Fruit fly (Drosophila melanogaster) whole organism, embryonic: ENCODE results near the gene TfIIS.

ENCODE experiments used
- Bteb2 ChIP-seq: fragments of 200-800 bp; sonication (Bioruptor generic); optimal IDR thresholded peaks from 2 replicates; lab custom pipeline; 2016; ENCODE audit warnings: missing biosample characterization, missing genetic modification characterization
- CG1024 ChIP-seq: fragments of 200-800 bp; sonication (Bioruptor generic); IDR thresholded peaks from 2 replicates; pipeline ENCODE4 v1.3.6; 2022; ENCODE audit warnings: missing biosample characterization, missing genetic modification characterization
- CG10274 ChIP-seq: fragments of 200-800 bp; sonication (Bioruptor generic); optimal IDR thresholded peaks from 3 replicates; lab custom pipeline; 2017; ENCODE audit warnings: missing biosample characterization, mild to moderate bottlenecking, missing genetic modification characterization
- CG10321 ChIP-seq: fragments of 200-800 bp; sonication (Bioruptor generic); IDR thresholded peaks from 2 replicates; pipeline ENCODE4 v1.3.6; 2022; ENCODE audit warnings: missing biosample characterization, missing genetic modification characterization
- CG10366 ChIP-seq: fragments of 200-800 bp; sonication (Bioruptor generic); IDR thresholded peaks from 2 replicates; pipeline ENCODE4 v1.3.6; 2022; ENCODE audit warnings: missing biosample characterization, missing genetic modification characterization
- CG10565 ChIP-seq: fragments of 200-800 bp; sonication (Bioruptor generic); optimal IDR thresholded peaks from 3 replicates; lab custom pipeline; 2016; ENCODE audit warnings: missing biosample characterization, mild to moderate bottlenecking, missing genetic modification characterization
- CG10654 ChIP-seq: fragments of 200-800 bp; sonication (Bioruptor generic); optimal IDR thresholded peaks from 2 replicates; lab custom pipeline; 2016; ENCODE audit warnings: missing biosample characterization, missing genetic modification characterization
- CG12071 ChIP-seq: fragments of 200-800 bp; sonication (Bioruptor generic); optimal IDR thresholded peaks from 3 replicates; lab custom pipeline; 2018; ENCODE audit warnings: missing biosample characterization, mild to moderate bottlenecking, missing genetic modification characterization
- CG14050 ChIP-seq: fragments of 200-800 bp; sonication (Bioruptor generic); IDR thresholded peaks from 3 replicates; pipeline ENCODE4 v1.3.6; 2022; ENCODE audit warnings: missing biosample characterization, missing genetic modification characterization
- CG15269 ChIP-seq: fragments of 200-800 bp; sonication (Bioruptor generic); optimal IDR thresholded peaks from 2 replicates; lab custom pipeline; 2018; ENCODE audit warnings: missing biosample characterization, mild to moderate bottlenecking, missing genetic modification characterization, moderate library complexity
- CG1647 ChIP-seq: fragments of 200-800 bp; sonication (Bioruptor generic); optimal IDR thresholded peaks from 3 replicates; lab custom pipeline; 2016; ENCODE audit warnings: missing biosample characterization, missing genetic modification characterization
- CG1832 ChIP-seq: fragments of 200-800 bp; sonication (Bioruptor generic); optimal IDR thresholded peaks from 2 replicates; lab custom pipeline; 2017; ENCODE audit warnings: missing biosample characterization, mild to moderate bottlenecking, missing genetic modification characterization, inconsistent platforms
- CG2678 ChIP-seq: fragments of 200-800 bp; sonication (Bioruptor generic); optimal IDR thresholded peaks from 3 replicates; lab custom pipeline; 2019; ENCODE audit warnings: missing biosample characterization, mild to moderate bottlenecking, missing genetic modification characterization, moderate library complexity
- CG30431 ChIP-seq: fragments of 200-800 bp; sonication (Bioruptor generic); optimal IDR thresholded peaks from 2 replicates; lab custom pipeline; 2017; ENCODE audit warnings: missing biosample characterization, missing genetic modification characterization
- CG4404 ChIP-seq: fragments of 200-800 bp; sonication (Bioruptor generic); IDR thresholded peaks from 2 replicates; pipeline ENCODE4 v1.3.6; 2022; ENCODE audit warnings: missing biosample characterization, missing genetic modification characterization
- CG8089 ChIP-seq: fragments of 200-800 bp; sonication (Bioruptor generic); optimal IDR thresholded peaks from 3 replicates; lab custom pipeline; 2016; ENCODE audit warnings: missing biosample characterization, missing genetic modification characterization
- CHES-1-like ChIP-seq: fragments of 200-800 bp; sonication (Bioruptor generic); optimal IDR thresholded peaks from 2 replicates; lab custom pipeline; 2016; ENCODE audit warnings: missing biosample characterization, missing genetic modification characterization
- CkIIα-i1 ChIP-seq: fragments of 200-800 bp; sonication (Bioruptor generic); IDR thresholded peaks from 2 replicates; pipeline ENCODE4 v1.3.6; 2022; ENCODE audit warnings: missing biosample characterization, missing genetic modification characterization
- Dad ChIP-seq: fragments of 200-800 bp; sonication (Bioruptor generic); optimal IDR thresholded peaks from 3 replicates; lab custom pipeline; 2016; ENCODE audit warnings: missing biosample characterization, missing genetic modification characterization
- Dek ChIP-seq: fragments of 200-800 bp; sonication (Bioruptor generic); optimal IDR thresholded peaks from 3 replicates; lab custom pipeline; 2019; ENCODE audit warnings: missing biosample characterization, mild to moderate bottlenecking, missing genetic modification characterization, moderate library complexity
- Fer3 ChIP-seq: fragments of 200-800 bp; sonication (Bioruptor generic); optimal IDR thresholded peaks from 2 replicates; lab custom pipeline; 2018; ENCODE audit warnings: missing biosample characterization, mild to moderate bottlenecking, missing genetic modification characterization, moderate library complexity
- Gug ChIP-seq: fragments of 200-800 bp; sonication (Bioruptor generic); IDR thresholded peaks from 4 replicates; pipeline ENCODE4 v1.3.6; 2022; ENCODE audit warnings: missing biosample characterization, missing genetic modification characterization
- H15 ChIP-seq: fragments of 200-800 bp; sonication (Bioruptor generic); IDR thresholded peaks from 3 replicates; pipeline ENCODE4 v1.3.6; 2022; ENCODE audit warnings: missing biosample characterization, missing genetic modification characterization
- HLHmδ ChIP-seq: fragments of 200-800 bp; sonication (Bioruptor generic); optimal IDR thresholded peaks from 2 replicates; lab custom pipeline; 2018; ENCODE audit warnings: missing biosample characterization, mild to moderate bottlenecking, missing genetic modification characterization, moderate library complexity
- Meics ChIP-seq: fragments of 200-800 bp; sonication (Bioruptor generic); optimal IDR thresholded peaks from 2 replicates; lab custom pipeline; 2017; ENCODE audit warnings: missing biosample characterization, mild to moderate bottlenecking, missing genetic modification characterization
- NFAT ChIP-seq: fragments of 200-800 bp; sonication (Bioruptor generic); IDR thresholded peaks from 2 replicates; pipeline ENCODE4 v1.3.6; 2022; ENCODE audit warnings: missing biosample characterization, missing genetic modification characterization
- NfI ChIP-seq: fragments of 200-800 bp; sonication (Bioruptor generic); optimal IDR thresholded peaks from 3 replicates; lab custom pipeline; 2018; ENCODE audit warnings: missing biosample characterization, mild to moderate bottlenecking, missing genetic modification characterization, moderate library complexity
- Oli ChIP-seq: fragments of 200-800 bp; sonication (Bioruptor generic); optimal IDR thresholded peaks from 2 replicates; lab custom pipeline; 2018; ENCODE audit warnings: missing biosample characterization, mild to moderate bottlenecking, missing genetic modification characterization, moderate library complexity
- Sox100B ChIP-seq: fragments of 200-800 bp; sonication (Bioruptor generic); optimal IDR thresholded peaks from 3 replicates; lab custom pipeline; 2018; ENCODE audit warnings: missing biosample characterization, mild to moderate bottlenecking, missing genetic modification characterization
- Ssrp ChIP-seq: fragments of 200-800 bp; sonication (Bioruptor generic); optimal IDR thresholded peaks from 2 replicates; lab custom pipeline; 2018; ENCODE audit warnings: missing biosample characterization, mild to moderate bottlenecking, missing genetic modification characterization, moderate library complexity
- Taf1 ChIP-seq: fragments of 200-800 bp; sonication (Bioruptor generic); IDR thresholded peaks from 2 replicates; pipeline ENCODE4 v1.3.6; 2022; ENCODE audit warnings: missing biosample characterization, missing genetic modification characterization
- Tbp ChIP-seq: fragments of >200 bp; optimal IDR thresholded peaks from 2 replicates; lab custom pipeline; 2018; ENCODE audit warnings: missing biosample characterization, missing genetic modification characterization
- YL-1 ChIP-seq: fragments of 200-800 bp; sonication (Bioruptor generic); optimal IDR thresholded peaks from 3 replicates; lab custom pipeline; 2017; ENCODE audit warnings: missing biosample characterization, mild to moderate bottlenecking, missing genetic modification characterization
- dati ChIP-seq: fragments of 200-800 bp; sonication (Bioruptor generic); IDR thresholded peaks from 2 replicates; pipeline ENCODE4 v1.3.6; 2022; ENCODE audit warnings: missing biosample characterization, missing genetic modification characterization
- dm ChIP-seq: fragments of 200-800 bp; sonication (Bioruptor generic); optimal IDR thresholded peaks from 3 replicates; lab custom pipeline; 2016; ENCODE audit warnings: missing biosample characterization, missing genetic modification characterization
- gfzf ChIP-seq: fragments of 200-800 bp; sonication (Bioruptor generic); optimal IDR thresholded peaks from 2 replicates; lab custom pipeline; 2016; ENCODE audit warnings: missing biosample characterization, mild to moderate bottlenecking, missing genetic modification characterization, moderate library complexity
- hb ChIP-seq: fragments of 200-800 bp; sonication (Bioruptor generic); IDR thresholded peaks from 3 replicates; pipeline ENCODE4 v1.3.6; 2022; ENCODE audit warnings: missing biosample characterization, missing genetic modification characterization; ENCODE audit not compliant: partially characterized antibody
- hkb ChIP-seq, 2 experiments: fragments of 200-800 bp in 1 of 2; fragments of >200 bp in 1 of 2; sonication (Bioruptor generic) in 1 of 2; IDR thresholded peaks in 1 of 2; optimal IDR thresholded peaks in 1 of 2; 2 replicates each; pipeline versions ENCODE4 v1.3.6 to Lab custom; 2017 to 2022; ENCODE audit warnings: missing biosample characterization in 1 of 2, missing genetic modification characterization in 1 of 2
- lola ChIP-seq, 3 experiments: fragments of >200 bp in 2 of 3; fragments of 200-800 bp in 1 of 3; sonication (Bioruptor generic) in 1 of 3; optimal IDR thresholded peaks; 2 replicates each; lab custom pipeline; 2017 to 2019; ENCODE audit warnings: missing biosample characterization in 3 of 3, missing genetic modification characterization in 3 of 3, mild to moderate bottlenecking in 1 of 3, moderate library complexity in 1 of 3
- luna ChIP-seq: fragments of 200-800 bp; sonication (Bioruptor generic); optimal IDR thresholded peaks from 2 replicates; lab custom pipeline; 2016; ENCODE audit warnings: missing biosample characterization, missing genetic modification characterization
- mld ChIP-seq: fragments of 200-800 bp; sonication (Bioruptor generic); IDR thresholded peaks from 3 replicates; pipeline ENCODE4 v1.3.6; 2022; ENCODE audit warnings: missing biosample characterization, missing genetic modification characterization; ENCODE audit not compliant: partially characterized antibody
- nom ChIP-seq: fragments of 200-800 bp; sonication (Bioruptor generic); optimal IDR thresholded peaks from 2 replicates; lab custom pipeline; 2017; ENCODE audit warnings: missing biosample characterization, missing genetic modification characterization, mild to moderate bottlenecking, moderate library complexity, missing genetic modification reagents
- peb ChIP-seq: fragments of 200-800 bp; sonication (Bioruptor generic); IDR thresholded peaks from 2 replicates; pipeline ENCODE4 v1.3.6; 2022; ENCODE audit warnings: missing biosample characterization, missing genetic modification characterization
- phol ChIP-seq: fragments of 200-800 bp; sonication (Bioruptor generic); optimal IDR thresholded peaks from 3 replicates; lab custom pipeline; 2018; ENCODE audit warnings: missing biosample characterization, mild to moderate bottlenecking, missing genetic modification characterization, moderate library complexity
- sr ChIP-seq: fragments of 200-800 bp; sonication (Bioruptor generic); IDR thresholded peaks from 3 replicates; pipeline ENCODE4 v1.3.6; 2022; ENCODE audit warnings: missing biosample characterization, missing genetic modification characterization
- tll ChIP-seq, 2 experiments: fragments of 200-800 bp in 1 of 2; fragments of >200 bp in 1 of 2; sonication (Bioruptor generic) in 1 of 2; optimal IDR thresholded peaks; 2 replicates each; lab custom pipeline; 2017 to 2019; ENCODE audit warnings: missing biosample characterization in 2 of 2, missing genetic modification characterization in 2 of 2, mild to moderate bottlenecking in 1 of 2, moderate library complexity in 1 of 2
- zen2 ChIP-seq: fragments of 200-800 bp; sonication (Bioruptor generic); IDR thresholded peaks from 3 replicates; pipeline ENCODE4 v1.3.6; 2022; ENCODE audit warnings: missing biosample characterization, missing genetic modification characterization; ENCODE audit not compliant: partially characterized antibody

The TfIIS gene

dm6 chr2L:15056359-15057220 lies 4.0 kb downstream of the TfIIS start (continued):
- TF ChIP-seq CG1024 (GFP tag; lab: Robert Waterston, UW), result peak; percentile 47
- no peak for TF ChIP-seq Taf1
- TF ChIP-seq Oli (tag; lab: Kevin White, UChicago), result peak; percentile 74
- TF ChIP-seq CG8089, result no peak
- TF ChIP-seq hb (GFP tag; lab: Robert Waterston, UW), result no peak
- no peak for TF ChIP-seq dm
- peak; percentile 35; the same call in 1 of the 4 replicates for TF ChIP-seq Gug (GFP tag; lab: Robert Waterston, UW)
- no peak for TF ChIP-seq CHES-1-like
- TF ChIP-seq NfI (GFP tag; lab: Kevin White, UChicago), result peak; percentile 34
- TF ChIP-seq CG12071 (GFP tag; lab: Kevin White, UChicago), result peak; percentile 11
- TF ChIP-seq CG10321 (GFP tag; lab: Robert Waterston, UW), result no peak
- peak; percentile 41 for TF ChIP-seq Dek (tag; lab: Kevin White, UChicago)
- no peak for TF ChIP-seq Bteb2 (GFP tag; lab: Kevin White, UChicago)
- TF ChIP-seq CG10366 (GFP tag; lab: Robert Waterston, UW), result peak; percentile 32; the same call in 1 of the 2 replicates
- TF ChIP-seq CG30431, result peak; percentile 51
- peak; percentile 58 for TF ChIP-seq CG4404
- peak; percentile 58 for TF ChIP-seq Fer3 (tag; lab: Kevin White, UChicago)
- peak; percentile 63; the same call in 2 of the 3 replicates for TF ChIP-seq H15 (GFP tag; lab: Robert Waterston, UW)
- TF ChIP-seq YL-1 (GFP tag; lab: Kevin White, UChicago), result no peak
- TF ChIP-seq phol (tag; lab: Kevin White, UChicago), result peak; percentile 88
- peak; percentile 87 for TF ChIP-seq CG2678 (tag; lab: Kevin White, UChicago)
- TF ChIP-seq dati, result no peak
- TF ChIP-seq Ssrp, result peak; percentile 71
- TF ChIP-seq Meics (GFP tag; lab: Kevin White, UChicago), result peak; percentile 74
- no peak for TF ChIP-seq CG10565 (GFP tag; lab: Kevin White, UChicago)
- TF ChIP-seq gfzf (GFP tag; lab: Kevin White, UChicago), result no peak
- TF ChIP-seq mld, result 0 out of 3 replicates have a peak, but pooled peaks have one; percentile 7
- peak; percentile 80 for TF ChIP-seq Sox100B (GFP tag; lab: Kevin White, UChicago)
- peak; percentile 54 for TF ChIP-seq peb (GFP tag; lab: Robert Waterston, UW)
- peak; percentile 70 for TF ChIP-seq HLHmδ (GFP tag; lab: Kevin White, UChicago)
- no peak for TF ChIP-seq zen2 (GFP tag; lab: Robert Waterston, UW)
- TF ChIP-seq lola (GFP tag; optimal IDR thresholded peaks at IDR 0.05; lab: Kevin White, UChicago), result peak in 1 of 3 experiments; percentile 88
- TF ChIP-seq CG14050, result peak; percentile 69
- peak; percentile 43 for TF ChIP-seq CG10274 (GFP tag; lab: Kevin White, UChicago)
- TF ChIP-seq CG1647, result peak; percentile 42
- TF ChIP-seq CG1832 (GFP tag; lab: Kevin White, UChicago), result peak; percentile 79
- no peak for TF ChIP-seq CkIIα-i1 (GFP tag; lab: Robert Waterston, UW)
- TF ChIP-seq Tbp (GFP tag; lab: Kevin White, UChicago), result no peak
- TF ChIP-seq sr (GFP tag; lab: Robert Waterston, UW), result no peak; the same call in 2 of the 3 replicates
- TF ChIP-seq Dad (GFP tag; lab: Kevin White, UChicago), result no peak
- peak; percentile 72 for TF ChIP-seq CG15269 (tag; lab: Kevin White, UChicago)
- TF ChIP-seq nom (GFP tag; lab: Kevin White, UChicago), result peak; percentile 75
- no peak for TF ChIP-seq hkb (optimal IDR thresholded peaks at IDR 0.05; lab: Kevin White, UChicago)
- peak; percentile 77 for TF ChIP-seq hkb (GFP tag; IDR thresholded peaks at IDR 0.05; lab: Robert Waterston, UW)
- peak in 1 of 2 experiments; percentile 18 for TF ChIP-seq tll (GFP tag; optimal IDR thresholded peaks at IDR 0.05; lab: Kevin White, UChicago)
- no peak for TF ChIP-seq luna (GFP tag; lab: Kevin White, UChicago)
- no peak for TF ChIP-seq NFAT
- peak; percentile 73 for TF ChIP-seq CG10654 (GFP tag; lab: Kevin White, UChicago)
